Fruit fly (Drosophila melanogaster): ENCODE measurements around the gene Ref1.

The Ref1 gene

dm6 chr3R:7102853-7103833 is 23.0 kb upstream of the Ref1 start (continued):
- TF ChIP-seq br (optimal IDR thresholded peaks at IDR 0.05) (no peak), hth (optimal IDR thresholded peaks at IDR 0.05) (no peak), CG8388 (GFP tag; optimal IDR thresholded peaks at IDR 0.05) (no peak), CG14965 (GFP tag; optimal IDR thresholded peaks at IDR 0.05; ENCODE audit: borderline replicate concordance) (no peak), cg (GFP tag; optimal IDR thresholded peaks at IDR 0.05) (peak; percentile 98), Bgb (GFP tag; IDR thresholded peaks at IDR 0.05; ENCODE audit: partially characterized antibody) (no peak), NFAT (GFP tag; IDR thresholded peaks at IDR 0.05) (no peak), E2f2 (GFP tag; IDR thresholded peaks at IDR 0.05) (no peak), fd96Cb (tag; optimal IDR thresholded peaks at IDR 0.05) (no peak), CG16815 (GFP tag; optimal IDR thresholded peaks at IDR 0.05) (no peak), CG5180 (GFP tag; optimal IDR thresholded peaks at IDR 0.05) (peak; percentile 75), sc (optimal IDR thresholded peaks at IDR 0.05) (no peak), sc (GFP tag; optimal IDR thresholded peaks at IDR 0.05) (no peak), psq (GFP tag; optimal IDR thresholded peaks at IDR 0.05) (no peak), al (GFP tag; IDR thresholded peaks at IDR 0.05) (no peak), CG14441 (GFP tag; IDR thresholded peaks at IDR 0.05) (no peak), CG1832 (GFP tag; optimal IDR thresholded peaks at IDR 0.05) (no peak), Bdp1 (GFP tag; optimal IDR thresholded peaks at IDR 0.05) (no peak), CG10366 (GFP tag; IDR thresholded peaks at IDR 0.05) (no peak), CG18599 (GFP tag; optimal IDR thresholded peaks at IDR 0.05) (no peak), ap (GFP tag; IDR thresholded peaks at IDR 0.05) (no peak), Chrac-16 (GFP tag; optimal IDR thresholded peaks at IDR 0.05) (no peak), Dip2 (GFP tag; IDR thresholded peaks at IDR 0.05) (no peak), ken (GFP tag; IDR thresholded peaks at IDR 0.05) (no peak), Ets65A (GFP tag) (no peak), CG1024 (GFP tag; IDR thresholded peaks at IDR 0.05) (no peak), ems (GFP tag; optimal IDR thresholded peaks at IDR 0.05) (no peak), pum (GFP tag; optimal IDR thresholded peaks at IDR 0.05) (no peak), CG31224 (GFP tag; IDR thresholded peaks at IDR 0.05) (no peak), CG6175 (GFP tag; IDR thresholded peaks at IDR 0.05) (no peak), CG15269 (tag; optimal IDR thresholded peaks at IDR 0.05) (no peak), esg (GFP tag; conservative IDR thresholded peaks at IDR 0.05) (no peak), salm (tag; optimal IDR thresholded peaks at IDR 0.05) (no peak), her (GFP tag; optimal IDR thresholded peaks at IDR 0.05) (no peak), CG7963 (GFP tag; IDR thresholded peaks at IDR 0.05; ENCODE audit: partially characterized antibody) (no peak), B-H2 (GFP tag; optimal IDR thresholded peaks at IDR 0.05) (no peak), CG4282 (GFP tag; optimal IDR thresholded peaks at IDR 0.05) (no peak), schlank (tag; optimal IDR thresholded peaks at IDR 0.05) (no peak), D (optimal IDR thresholded peaks at IDR 0.05) (no peak), D (GFP tag; optimal IDR thresholded peaks at IDR 0.05) (no peak), CG7987 (GFP tag; optimal IDR thresholded peaks at IDR 0.05) (peak; percentile 46), tio (GFP tag; optimal IDR thresholded peaks at IDR 0.05) (no peak), sna (GFP tag; IDR thresholded peaks at IDR 0.05; ENCODE audit: partially characterized antibody) (no peak), CG10462 (GFP tag; optimal IDR thresholded peaks at IDR 0.05) (no peak), lab (GFP tag; optimal IDR thresholded peaks at IDR 0.05) (peak; percentile 2), CG6765 (GFP tag; optimal IDR thresholded peaks at IDR 0.05) (no peak), danr (GFP tag; IDR thresholded peaks at IDR 0.05) (no peak), CG4424 (GFP tag; optimal IDR thresholded peaks at IDR 0.05) (no peak), CG10321 (GFP tag; IDR thresholded peaks at IDR 0.05) (no peak), ssp (GFP tag; IDR thresholded peaks at IDR 0.05) (no peak), tna (GFP tag; IDR thresholded peaks at IDR 0.05; ENCODE audit: partially characterized antibody) (no peak)

Data from whole organism, embryonic.